Fruit fly (Drosophila melanogaster): ENCODE data around the gene CG42811.

CG42811 gene

DNA sequence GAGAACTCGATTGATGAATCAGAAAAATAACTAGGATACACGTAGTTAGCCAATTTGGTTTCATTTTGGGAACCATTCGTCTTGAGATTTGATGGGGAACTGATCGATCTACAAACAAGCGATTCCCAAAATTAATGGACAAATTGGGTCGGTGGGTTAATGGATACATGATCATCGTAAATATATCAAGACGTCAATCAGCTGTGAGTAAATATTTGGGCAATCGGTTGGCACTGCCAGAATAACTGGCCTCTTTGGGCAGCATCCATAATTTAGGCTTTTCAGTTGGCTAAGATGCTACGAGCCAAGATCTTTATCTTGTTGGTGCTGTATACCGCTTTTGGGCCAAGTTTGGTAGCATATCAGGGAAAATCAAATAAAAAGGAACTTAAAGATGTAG is 1.0 kb upstream of the CG42811 start, which contains the start of the genes CG42812 and CG33341:
CG42812 (minus strand) TSS at position 101 of the 400 bp plus-strand sequence.
CG33341 (plus strand) TSS at position 295 of the 400 bp plus-strand sequence.
- peak; percentile 20 for TF ChIP-seq svp (GFP tag)
- no peak for TF ChIP-seq CG15336 (GFP tag; IDR thresholded peaks at IDR 0.05)
- TF ChIP-seq CG6276 (GFP tag; optimal IDR thresholded peaks at IDR 0.05), result no peak

- TF ChIP-seq CG10669 (GFP tag; optimal IDR thresholded peaks at IDR 0.05), result no peak
- TF ChIP-seq Ets21C (GFP tag; optimal IDR thresholded peaks at IDR 0.05), result no peak
- no peak for TF ChIP-seq Sox102F (GFP tag; optimal IDR thresholded peaks at IDR 0.05)
- no peak for TF ChIP-seq CG16779 (tag; optimal IDR thresholded peaks at IDR 0.05)
- TF ChIP-seq spab (GFP tag; optimal IDR thresholded peaks at IDR 0.05), result no peak
- no peak for TF ChIP-seq Lpt (GFP tag; optimal IDR thresholded peaks at IDR 0.05)
- no peak for TF ChIP-seq net (GFP tag; optimal IDR thresholded peaks at IDR 0.05)
- no peak for TF ChIP-seq Gug (GFP tag; IDR thresholded peaks at IDR 0.05)
- no peak for TF ChIP-seq dac (GFP tag; optimal IDR thresholded peaks at IDR 0.05)
- TF ChIP-seq CG6276 (GFP tag; optimal IDR thresholded peaks at IDR 0.05), result no peak
- TF ChIP-seq CG8632 (GFP tag; optimal IDR thresholded peaks at IDR 0.05), result no peak
- no peak for TF ChIP-seq cyc (GFP tag; optimal IDR thresholded peaks at IDR 0.05)
- no peak for TF ChIP-seq CG3919 (GFP tag; optimal IDR thresholded peaks at IDR 0.05)
- TF ChIP-seq eg (GFP tag; IDR thresholded peaks at IDR 0.05), result no peak
- TF ChIP-seq Met (GFP tag; optimal IDR thresholded peaks at IDR 0.05), result no peak
Observed at dm6 chr3R:24364880-24365604, 2.0 kb downstream of the CG42811 start, which contains the start of the genes CG17784 and CG13613. CG17784 (minus strand) TSS chr3R:24364980. CG13613 (plus strand) TSS chr3R:24365554.

DNA sequence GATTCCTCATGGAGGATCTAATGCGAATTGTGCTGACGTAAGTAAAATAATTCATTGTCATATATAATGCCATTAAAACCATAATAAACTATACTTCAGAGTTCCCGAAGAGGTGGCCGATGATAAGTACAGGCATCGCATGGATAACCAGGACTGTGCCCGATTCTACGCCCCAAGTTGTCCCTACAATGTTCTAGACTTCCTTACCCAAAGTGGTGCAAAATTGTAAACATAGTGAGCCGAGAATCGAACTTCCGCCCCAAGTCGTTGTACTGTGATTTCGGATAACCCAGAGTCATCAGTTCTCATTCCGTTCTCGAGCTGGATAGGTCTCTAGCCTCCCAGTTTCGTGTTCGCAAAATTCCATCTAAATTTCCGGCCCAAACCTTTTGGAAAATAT is 4.2 kb downstream of the CG42811 start, which contains the start of gene CG33340:
CG33340 (plus strand) TSS at position 301 of the 400 bp plus-strand sequence.
- TF ChIP-seq vri (GFP tag; optimal IDR thresholded peaks at IDR 0.05) (no peak), Hr4 (GFP tag; optimal IDR thresholded peaks at IDR 0.05) (no peak), Sox14 (GFP tag; optimal IDR thresholded peaks at IDR 0.05) (no peak), svp (GFP tag) (no peak), salr (GFP tag; optimal IDR thresholded peaks at IDR 0.05) (no peak), achi (GFP tag; optimal IDR thresholded peaks at IDR 0.05) (no peak), CG6163 (GFP tag; IDR thresholded peaks at IDR 0.05) (no peak), Smox (GFP tag; optimal IDR thresholded peaks at IDR 0.05) (no peak), fd59A (GFP tag; optimal IDR thresholded peaks at IDR 0.05) (no peak), pdm3 (GFP tag; optimal IDR thresholded peaks at IDR 0.05) (no peak), CG4318 (GFP tag; optimal IDR thresholded peaks at IDR 0.05) (no peak), CG34406 (GFP tag; optimal IDR thresholded peaks at IDR 0.05) (no peak), Ets96B (tag; optimal IDR thresholded peaks at IDR 0.05) (no peak)

DNA sequence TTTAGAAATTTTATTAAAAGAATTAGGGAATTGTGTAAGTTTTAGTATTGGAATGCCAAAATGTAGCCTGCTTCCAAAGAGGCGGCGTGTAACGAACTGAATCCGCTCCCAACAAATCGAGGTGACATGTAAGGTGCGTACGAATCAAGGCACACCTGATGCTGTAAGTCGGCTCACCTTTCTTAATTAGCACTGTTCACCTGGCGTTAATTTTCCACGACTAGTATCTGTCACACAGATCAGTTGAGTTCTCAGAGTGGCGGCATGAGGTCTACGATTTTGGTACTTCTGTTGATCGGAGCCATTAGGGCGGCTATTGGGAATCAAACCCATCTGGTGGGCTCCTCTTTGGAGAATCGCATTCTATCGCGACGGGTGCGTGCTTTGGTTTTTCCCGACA is 5.4 kb downstream of the CG42811 start, which contains the start of the genes CG5762 and CG33339:
CG5762 (minus strand) TSS at position 101 of the 400 bp plus-strand sequence.
CG33339 (plus strand) TSS at position 265 of the 400 bp plus-strand sequence.
- TF ChIP-seq CG6276 (GFP tag; optimal IDR thresholded peaks at IDR 0.05) (no peak), CG8119 (GFP tag; IDR thresholded peaks at IDR 0.05) (no peak), CG15336 (GFP tag; IDR thresholded peaks at IDR 0.05) (no peak), CG8319 (GFP tag; optimal IDR thresholded peaks at IDR 0.05) (no peak)

DNA sequence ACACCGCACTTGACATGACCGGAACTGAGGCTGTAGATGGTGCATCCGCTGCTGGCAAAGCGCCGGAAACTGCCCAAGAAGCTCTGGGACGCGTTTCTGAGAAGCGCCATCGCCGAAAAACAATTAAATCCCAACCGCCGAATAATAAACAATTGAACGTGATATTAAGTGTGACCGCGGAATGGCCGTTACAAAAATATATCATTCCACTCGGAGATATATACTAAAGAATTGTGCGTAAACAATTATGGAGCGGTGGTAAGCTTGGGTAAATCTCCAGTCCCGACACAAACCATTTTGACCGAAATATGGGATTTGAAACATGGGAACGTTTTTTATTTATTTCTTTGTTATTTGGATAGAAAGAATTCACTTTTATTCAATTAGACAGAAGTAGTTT is 7.1 kb downstream of the CG42811 start, which contains the start of gene CG18528:
CG18528 (minus strand) TSS at position 188 of the 400 bp plus-strand sequence.
- TF ChIP-seq Sox14 (GFP tag; optimal IDR thresholded peaks at IDR 0.05) (peak; percentile 97), dac (GFP tag; optimal IDR thresholded peaks at IDR 0.05) (no peak), Eip78C (GFP tag) (no peak)
